Worm (Caenorhabditis elegans) whole organism, early embryonic: ENCODE results near the gene unc-42.
A peak's percentile ranks its signal among the peaks of the same experiment; 100 is the strongest.

Experiments used
- B0310.2 ChIP-seq: sonication (generic microtip); optimal IDR thresholded peaks from 2 replicates; lab custom pipeline; 2016; ENCODE audit warnings: mild to moderate bottlenecking, missing genetic modification characterization, missing compliant biosample characterization
- F13C5.2 ChIP-seq: sonication (generic microtip); optimal IDR thresholded peaks from 2 replicates; lab custom pipeline; 2017; ENCODE audit warnings: mild to moderate bottlenecking, missing genetic modification characterization, inconsistent platforms, missing compliant biosample characterization
- aly-1 ChIP-seq: sonication (generic microtip); optimal IDR thresholded peaks from 2 replicates; lab custom pipeline; 2016; ENCODE audit warnings: missing genetic modification characterization, missing compliant biosample characterization
- ama-1 ChIP-seq: fragments of 150-350 bp; optimal IDR thresholded peaks from 2 replicates; lab custom pipeline; 2014
- ceh-13 ChIP-seq: fragments of 200-800 bp; sonication (Bioruptor generic); optimal IDR thresholded peaks from 2 replicates; lab custom pipeline; 2018; ENCODE audit warnings: mild to moderate bottlenecking, missing genetic modification characterization, missing compliant biosample characterization
- ceh-36 ChIP-seq: sonication (generic microtip); optimal IDR thresholded peaks from 2 replicates; lab custom pipeline; 2016; ENCODE audit warnings: missing genetic modification characterization, inconsistent platforms, missing compliant biosample characterization
- ets-7 ChIP-seq: sonication (generic microtip); optimal IDR thresholded peaks from 2 replicates; lab custom pipeline; 2016; ENCODE audit warnings: missing genotype, missing genetic modification characterization, missing compliant biosample characterization
- flt-1 ChIP-seq: fragments of 200-800 bp; sonication (Bioruptor generic); IDR thresholded peaks from 2 replicates; pipeline ENCODE4 v1.3.6; 2022; ENCODE audit warnings: missing genetic modification characterization, missing compliant biosample characterization
- hmbx-1 ChIP-seq: sonication (generic microtip); optimal IDR thresholded peaks from 2 replicates; lab custom pipeline; 2016; ENCODE audit warnings: mild to moderate bottlenecking, missing genetic modification characterization, missing compliant biosample characterization
- hmg-4 ChIP-seq: fragments of 200-800 bp; sonication (Bioruptor generic); optimal IDR thresholded peaks from 2 replicates; lab custom pipeline; 2018; ENCODE audit warnings: mild to moderate bottlenecking, missing genetic modification characterization, missing compliant biosample characterization
- hnd-1 ChIP-seq: sonication (generic microtip); optimal IDR thresholded peaks from 2 replicates; lab custom pipeline; 2016; ENCODE audit warnings: missing genetic modification characterization, missing compliant biosample characterization
- pes-1 ChIP-seq: fragments of 200-800 bp; sonication (Bioruptor generic); IDR thresholded peaks from 2 replicates; pipeline ENCODE4 v1.3.6; 2022; ENCODE audit warnings: missing genetic modification reagents, missing genetic modification characterization, missing compliant biosample characterization
- scrt-1 ChIP-seq: fragments of 200-800 bp; sonication (Bioruptor generic); IDR thresholded peaks from 2 replicates; pipeline ENCODE4 v1.3.6; 2022; ENCODE audit warnings: missing genetic modification characterization, missing compliant biosample characterization
- sea-1 ChIP-seq: fragments of 200-800 bp; sonication (Bioruptor generic); conservative IDR thresholded peaks from 2 replicates; pipeline ENCODE4 v1.3.6; 2022; ENCODE audit warnings: missing genetic modification characterization, missing compliant biosample characterization
- tbx-11 ChIP-seq: fragments of 200-800 bp; sonication (Bioruptor generic); IDR thresholded peaks from 2 replicates; pipeline ENCODE4 v1.3.6; 2022; ENCODE audit warnings: missing genetic modification characterization, missing compliant biosample characterization
- tbx-37 ChIP-seq: fragments of 200-800 bp; sonication (Bioruptor generic); conservative IDR thresholded peaks from 2 replicates; pipeline ENCODE4 v1.3.6; 2022; ENCODE audit warnings: missing genetic modification reagents, missing genetic modification characterization, missing compliant biosample characterization
- tra-4 ChIP-seq: sonication (generic microtip); optimal IDR thresholded peaks from 2 replicates; lab custom pipeline; 2017; ENCODE audit warnings: missing genetic modification characterization, missing compliant biosample characterization

Gene unc-42

DNA sequence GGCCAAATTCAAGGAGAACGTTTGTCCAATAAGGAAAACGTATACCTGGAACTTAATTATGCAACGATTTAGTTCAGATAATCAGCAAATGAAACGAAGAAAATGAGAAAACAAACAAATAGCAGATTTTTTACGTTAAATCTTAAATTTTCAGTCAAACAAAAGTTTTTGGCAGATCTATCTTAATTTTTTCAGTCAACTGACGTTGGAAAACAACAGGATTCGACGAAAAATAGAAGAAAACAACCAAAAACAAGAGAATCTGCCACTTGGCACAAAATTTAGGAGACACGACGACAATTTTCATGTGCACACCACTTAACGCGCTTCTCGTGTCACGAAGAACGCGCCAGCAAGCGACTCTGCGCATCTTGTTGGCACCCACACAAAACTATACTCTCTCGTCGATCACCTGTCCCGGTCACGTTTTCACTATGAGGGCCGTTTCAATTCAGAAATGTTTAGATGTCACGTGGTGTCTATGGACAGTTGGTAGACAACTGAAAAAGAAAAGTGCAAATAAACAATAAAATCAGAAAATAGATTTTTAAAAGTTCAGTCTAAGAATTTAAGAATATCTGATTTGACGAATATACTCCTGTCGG, 20.6 kb upstream of the unc-42 start, which contains the start of gene ztf-7:
Gene ztf-7 (minus strand): TSS at position 51 of the 605 bp plus-strand sequence.
- peak; percentile 46 for TF ChIP-seq F13C5.2 (tag; lab: Kevin White, UChicago)
- TF ChIP-seq hmbx-1 (tag; lab: Kevin White, UChicago), result no peak
- TF ChIP-seq ceh-36 (tag; lab: Kevin White, UChicago), result no peak

DNA sequence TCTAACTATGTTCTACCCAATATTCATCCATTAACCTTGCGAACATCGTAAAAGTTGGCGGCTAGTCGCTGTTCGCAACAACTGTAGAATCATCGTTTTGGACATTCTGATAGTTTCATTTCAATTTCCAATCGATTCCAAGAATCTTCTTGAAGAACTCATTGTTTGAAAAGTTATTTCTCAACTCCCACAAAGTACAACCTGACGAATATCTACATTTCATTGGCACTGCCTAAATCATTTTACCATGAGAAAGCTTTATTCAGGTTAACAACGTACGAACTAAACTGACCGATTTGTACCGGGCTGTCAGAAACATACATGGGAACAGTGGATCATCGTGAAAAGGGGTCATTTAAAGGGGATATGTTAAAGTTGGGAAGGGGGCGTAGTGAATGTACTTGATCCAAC, 17.5 kb upstream of the unc-42 start, which contains the start of gene F46B6.6:
Gene F46B6.6 (minus strand): TSS at position 148 of the 411 bp plus-strand sequence.
- TF ChIP-seq aly-1 (tag; lab: Kevin White, UChicago) (no peak), ama-1 (peak; percentile 44)

DNA sequence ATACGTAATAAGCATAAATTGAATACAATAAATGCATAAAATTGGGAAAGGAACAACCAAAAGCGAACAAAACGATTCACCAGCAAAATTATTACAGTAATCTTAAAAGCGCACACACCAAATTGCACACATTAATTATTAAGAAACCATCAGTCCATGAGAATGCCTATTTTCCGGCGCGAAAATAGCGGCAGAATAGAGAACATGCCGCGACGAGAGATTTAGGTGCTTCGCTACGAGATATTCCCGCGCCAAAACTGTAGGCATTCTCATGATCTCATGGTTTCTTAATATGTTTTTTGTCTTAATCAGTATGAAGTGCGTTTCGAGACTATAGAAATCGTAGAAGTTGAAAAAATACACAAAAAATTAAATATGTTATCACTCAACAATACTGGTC, 15.0 kb upstream of the unc-42 start:
- TF ChIP-seq pes-1 (no peak), ceh-13 (no peak), B0310.2 (tag; lab: Kevin White, UChicago) (no peak), aly-1 (tag; lab: Kevin White, UChicago) (no peak), tra-4 (tag; lab: Kevin White, UChicago) (no peak), hnd-1 (no peak), flt-1 (GFP tag; lab: Robert Waterston, UW) (no peak), scrt-1 (no peak), hmbx-1 (tag; lab: Kevin White, UChicago) (no peak), sea-1 (GFP tag; lab: Robert Waterston, UW) (no peak), ceh-36 (tag; lab: Kevin White, UChicago) (no peak), F13C5.2 (tag; lab: Kevin White, UChicago) (no peak), ama-1 (no peak)

DNA sequence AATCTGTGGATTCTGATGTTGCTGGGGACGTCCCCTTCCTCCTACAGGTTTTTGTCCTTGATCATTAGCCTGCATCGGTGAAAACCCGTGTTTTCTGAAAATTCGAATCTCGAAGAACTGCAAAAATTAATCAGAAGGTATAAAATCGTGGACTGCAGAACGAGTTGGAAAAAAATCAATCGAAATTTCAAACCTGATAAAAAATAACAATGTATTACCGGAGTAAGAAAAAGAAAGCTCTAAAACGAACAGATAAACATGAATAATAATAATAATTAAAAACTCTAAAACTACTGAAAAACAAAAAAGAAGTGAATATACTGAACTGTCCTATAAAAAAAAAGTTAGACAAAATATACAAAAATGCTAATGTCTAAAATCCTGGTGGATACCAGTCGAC, 13.8 kb upstream of the unc-42 start, which contains the start of gene F46B6.5:
Gene F46B6.5 (minus strand): TSS at position 101 of the 400 bp plus-strand sequence.
- TF ChIP-seq scrt-1, result no peak
- no peak for TF ChIP-seq ets-7
- no peak for TF ChIP-seq pes-1

DNA sequence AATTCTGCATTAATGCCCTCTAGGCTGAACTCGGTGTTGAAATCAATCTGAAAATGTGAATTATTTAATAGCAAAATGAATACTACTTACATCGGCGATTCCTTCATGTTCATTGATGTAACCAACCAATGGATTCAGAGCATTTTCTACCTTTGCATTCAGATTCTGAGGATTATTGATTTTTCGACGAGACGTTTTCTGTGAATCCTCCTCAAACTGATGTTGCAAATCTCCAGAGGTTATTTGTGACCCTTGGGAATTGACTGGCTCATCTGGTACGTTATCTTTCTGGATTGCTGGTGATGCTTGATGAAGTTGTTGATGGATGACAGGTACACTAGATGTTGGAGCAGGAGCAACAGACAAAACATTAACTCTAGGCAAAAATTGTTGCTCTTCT, 12.9 kb upstream of the unc-42 start:
- TF ChIP-seq hnd-1, result no peak
- TF ChIP-seq scrt-1, result no peak
- no peak for TF ChIP-seq sea-1 (GFP tag; lab: Robert Waterston, UW)
- TF ChIP-seq tra-4 (tag; lab: Kevin White, UChicago), result no peak
- TF ChIP-seq ceh-13, result no peak
- TF ChIP-seq ets-7, result no peak

DNA sequence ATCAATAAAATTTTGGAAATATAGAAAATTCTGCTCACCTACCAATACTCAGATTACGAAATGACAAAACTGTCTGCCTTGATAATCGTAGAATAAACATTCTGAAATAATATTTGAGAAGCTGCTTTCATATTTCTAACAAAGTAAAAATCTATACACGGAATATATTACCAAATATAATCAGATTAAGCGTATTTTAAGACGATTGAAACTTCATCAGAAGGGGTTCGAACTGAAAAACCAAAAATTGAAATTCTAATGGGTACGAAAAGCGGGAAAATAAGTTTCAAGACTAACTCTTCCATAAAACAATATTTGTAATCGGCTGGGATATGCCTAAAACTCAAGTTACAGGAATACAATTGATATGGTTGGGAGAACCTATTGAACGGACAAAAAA, 10.2 kb upstream of the unc-42 start, which contains the start of gene F46B6.4:
Gene F46B6.4 (minus strand): TSS at position 101 of the 400 bp plus-strand sequence.
- TF ChIP-seq ceh-36 (tag; lab: Kevin White, UChicago) (no peak), hmbx-1 (tag; lab: Kevin White, UChicago) (no peak), hnd-1 (no peak), B0310.2 (tag; lab: Kevin White, UChicago) (no peak), ceh-13 (no peak), F13C5.2 (tag; lab: Kevin White, UChicago) (no peak), hmg-4 (GFP tag; lab: Kevin White, UChicago) (no peak), tbx-11 (GFP tag; lab: Robert Waterston, UW) (no peak), flt-1 (GFP tag; lab: Robert Waterston, UW) (no peak), pes-1 (no peak), sea-1 (GFP tag; lab: Robert Waterston, UW) (no peak), tbx-37 (no peak)

DNA sequence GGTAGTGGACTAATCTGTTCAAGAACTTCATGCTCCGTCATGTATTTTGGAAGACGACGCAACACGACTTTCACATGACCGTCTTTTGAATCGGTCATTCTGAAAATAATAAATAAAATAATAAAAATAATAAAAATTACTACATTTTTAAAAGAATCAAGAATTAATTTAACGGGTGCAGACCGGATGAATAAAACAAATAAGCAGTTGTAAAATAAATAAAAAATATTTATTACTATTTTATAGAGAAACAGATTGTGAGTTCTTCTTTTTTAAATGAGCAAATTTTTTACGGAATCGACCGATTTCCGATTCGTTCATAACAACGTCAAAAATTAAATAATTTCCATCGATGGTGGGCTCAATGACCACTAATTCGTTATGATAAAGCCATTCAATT, 8.5 kb upstream of the unc-42 start, which contains the start of gene smg-4:
Gene smg-4 (minus strand): TSS at position 101 of the 400 bp plus-strand sequence.
- no peak for TF ChIP-seq scrt-1

DNA sequence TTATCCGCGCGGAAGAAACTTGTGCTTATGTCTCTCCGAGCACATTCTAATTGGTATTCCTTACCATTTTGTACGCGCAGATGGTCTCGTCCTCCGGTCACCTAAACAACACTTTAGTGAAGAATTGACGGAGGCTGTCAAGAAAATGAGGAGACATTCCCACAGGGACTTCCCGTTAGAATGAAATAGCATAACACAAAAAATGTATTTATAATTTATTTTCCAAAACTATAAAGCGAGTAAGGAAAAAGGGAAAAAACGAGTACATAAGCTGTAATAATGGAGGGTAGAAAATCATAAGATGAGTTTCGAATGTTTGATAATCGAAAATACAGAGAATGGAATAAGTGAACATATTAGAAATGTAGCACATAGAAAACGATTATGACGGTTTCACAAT, 6.5 kb upstream of the unc-42 start, which contains the start of gene F46B6.12:
Gene F46B6.12 (minus strand): TSS at position 101 of the 400 bp plus-strand sequence.
- no peak for TF ChIP-seq ama-1
- TF ChIP-seq hnd-1, result no peak
- no peak for TF ChIP-seq flt-1 (GFP tag; lab: Robert Waterston, UW)
- TF ChIP-seq tra-4 (tag; lab: Kevin White, UChicago), result no peak
- TF ChIP-seq tbx-11 (GFP tag; lab: Robert Waterston, UW), result no peak
- no peak for TF ChIP-seq scrt-1
- TF ChIP-seq aly-1 (tag; lab: Kevin White, UChicago), result no peak
- no peak for TF ChIP-seq ets-7
- TF ChIP-seq pes-1, result no peak
- no peak for TF ChIP-seq F13C5.2 (tag; lab: Kevin White, UChicago)

DNA sequence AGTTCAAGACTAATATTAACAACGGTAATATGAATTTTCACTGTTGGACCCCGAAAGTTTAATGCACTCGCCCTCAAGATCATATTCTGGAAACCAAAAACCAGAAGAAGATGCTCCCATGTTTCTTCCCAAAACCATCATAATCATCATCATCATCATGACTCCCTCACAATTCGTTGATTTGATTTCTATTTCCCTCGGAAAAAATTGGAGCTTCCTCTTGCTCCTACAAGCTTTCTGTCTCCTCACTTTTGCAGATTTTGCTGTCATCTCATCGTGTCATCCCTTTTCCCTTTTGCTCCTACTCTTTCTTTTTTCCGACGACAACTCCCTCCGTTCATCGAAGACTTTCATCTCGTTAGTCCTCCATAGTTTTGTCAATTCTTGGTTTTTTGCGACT, 2.8 kb upstream of the unc-42 start, which contains the start of gene F46B6.2:
Gene F46B6.2 (plus strand): TSS at position 316 of the 400 bp plus-strand sequence.
- no peak for TF ChIP-seq hmbx-1 (tag; lab: Kevin White, UChicago)
- TF ChIP-seq flt-1 (GFP tag; lab: Robert Waterston, UW), result no peak
- no peak for TF ChIP-seq tbx-11 (GFP tag; lab: Robert Waterston, UW)
- no peak for TF ChIP-seq hnd-1
- TF ChIP-seq F13C5.2 (tag; lab: Kevin White, UChicago), result no peak
- no peak for TF ChIP-seq ets-7
- no peak for TF ChIP-seq tra-4 (tag; lab: Kevin White, UChicago)
- TF ChIP-seq tbx-37, result no peak
- TF ChIP-seq aly-1 (tag; lab: Kevin White, UChicago), result no peak
- TF ChIP-seq sea-1 (GFP tag; lab: Robert Waterston, UW), result no peak
- no peak for TF ChIP-seq ceh-36 (tag; lab: Kevin White, UChicago)
- TF ChIP-seq B0310.2 (tag; lab: Kevin White, UChicago), result no peak
- TF ChIP-seq hmg-4 (GFP tag; lab: Kevin White, UChicago), result no peak
